Worm (Caenorhabditis elegans): ENCODE results near the gene cdl-1.

DNA sequence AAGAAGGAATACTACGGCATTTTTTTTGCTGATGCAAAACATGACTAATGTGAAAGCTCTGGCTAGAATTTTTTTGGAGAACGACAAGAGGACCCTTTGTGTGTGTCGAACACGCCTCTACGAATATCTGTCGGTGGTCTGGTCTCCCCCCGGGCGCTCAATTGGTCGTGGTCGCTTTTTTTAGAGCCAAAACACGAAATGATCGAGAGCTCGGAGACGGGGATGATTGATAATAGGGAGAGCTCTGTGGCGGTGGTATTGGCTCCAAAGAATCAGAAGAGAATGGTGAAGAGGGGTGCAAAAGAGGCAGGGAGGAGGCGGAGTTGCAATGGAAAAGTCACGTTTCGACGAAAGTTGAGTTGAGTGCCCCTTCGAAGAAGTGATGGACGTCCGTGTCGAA is 44.3 kb downstream of the cdl-1 start:
- TF ChIP-seq W03F9.2 (tag; optimal IDR thresholded peaks at IDR 0.05) (no peak), dao-5 (tag; optimal IDR thresholded peaks at IDR 0.05) (no peak), him-1 (tag; optimal IDR thresholded peaks at IDR 0.05) (no peak)
